Fruit fly (Drosophila melanogaster) S2 (cell line): ENCODE results near the gene ppk23.

ENCODE experiments used
- CG8478 ChIP-seq: fragments of >200 bp; optimal IDR thresholded peaks from 2 replicates; lab custom pipeline; 2018
- CTCF ChIP-seq, 2 experiments: fragments of >200 bp; optimal IDR thresholded peaks; 2 replicates each; lab custom pipeline; 2018

The ppk23 gene

dm6 chrX:17545580-17545979 is 23.4 kb downstream of the ppk23 start:
- TF ChIP-seq CTCF (optimal IDR thresholded peaks at IDR 0.05; lab: Kevin White, UChicago) (no peak), CG8478 (lab: Kevin White, UChicago) (no peak)

DNA sequence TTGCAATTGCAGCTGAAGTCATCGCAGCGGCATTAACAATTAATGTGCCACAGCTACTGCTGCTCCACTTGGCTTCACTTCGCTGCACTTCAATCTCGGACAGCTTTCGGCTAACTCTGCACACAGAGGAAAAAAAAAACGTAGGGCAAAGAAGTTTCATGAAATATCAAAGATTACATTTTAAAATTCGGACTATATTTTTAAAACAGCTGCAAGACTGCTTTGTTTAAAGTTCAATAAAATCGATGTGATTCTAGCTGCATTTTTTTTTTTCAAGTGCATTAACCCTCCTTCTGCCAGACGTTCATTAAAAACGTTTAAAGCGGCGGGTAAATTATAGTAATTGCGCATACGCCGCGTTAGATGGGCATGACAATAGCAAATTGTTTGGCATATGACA is 24.6 kb downstream of the ppk23 start:
- no peak for TF ChIP-seq CG8478 (lab: Kevin White, UChicago)
- no peak for TF ChIP-seq CTCF (optimal IDR thresholded peaks at IDR 0.05; lab: Kevin White, UChicago)

DNA sequence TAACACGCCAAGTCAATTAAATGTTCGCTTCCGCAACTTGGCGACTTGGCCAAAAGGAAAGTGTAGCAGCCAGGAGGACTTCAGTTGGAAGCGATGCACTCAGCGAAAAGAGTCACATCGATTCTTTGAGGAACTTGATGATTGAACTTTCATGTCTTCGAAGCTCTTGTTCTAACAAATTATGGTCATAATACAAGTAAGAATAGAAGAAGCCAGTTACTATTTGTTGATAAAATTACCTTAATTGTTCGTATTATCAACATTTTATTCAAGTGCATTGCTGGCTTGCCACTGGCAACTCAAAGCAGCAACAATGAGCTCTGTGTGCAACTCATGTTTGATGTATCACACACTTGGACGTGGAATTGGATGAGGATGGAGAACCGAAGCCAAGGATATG is 25.7 kb downstream of the ppk23 start:
- TF ChIP-seq CTCF (optimal IDR thresholded peaks at IDR 0.05; lab: Kevin White, UChicago) (no peak), CG8478 (lab: Kevin White, UChicago) (no peak)

DNA sequence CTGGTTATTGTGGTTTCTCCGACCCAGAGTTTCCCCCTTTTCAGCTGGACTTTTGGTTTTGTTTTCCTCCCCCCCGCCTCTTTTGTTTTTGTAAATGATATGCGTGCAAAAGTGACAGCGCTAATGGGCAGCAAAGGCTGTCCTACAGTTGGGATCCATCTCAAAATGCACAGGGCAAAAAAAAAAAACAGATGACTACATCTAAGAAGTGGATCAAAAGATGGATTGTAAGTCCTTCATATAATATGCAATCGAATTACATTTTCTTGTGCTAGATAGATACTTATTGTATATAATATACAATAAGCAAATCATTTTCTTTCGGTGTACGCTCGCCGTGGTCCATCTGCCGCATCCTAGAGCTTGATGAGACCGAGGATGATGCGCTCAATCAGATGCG is 26.3 kb downstream of the ppk23 start:
- no peak for TF ChIP-seq CTCF (optimal IDR thresholded peaks at IDR 0.05; lab: Kevin White, UChicago)

DNA sequence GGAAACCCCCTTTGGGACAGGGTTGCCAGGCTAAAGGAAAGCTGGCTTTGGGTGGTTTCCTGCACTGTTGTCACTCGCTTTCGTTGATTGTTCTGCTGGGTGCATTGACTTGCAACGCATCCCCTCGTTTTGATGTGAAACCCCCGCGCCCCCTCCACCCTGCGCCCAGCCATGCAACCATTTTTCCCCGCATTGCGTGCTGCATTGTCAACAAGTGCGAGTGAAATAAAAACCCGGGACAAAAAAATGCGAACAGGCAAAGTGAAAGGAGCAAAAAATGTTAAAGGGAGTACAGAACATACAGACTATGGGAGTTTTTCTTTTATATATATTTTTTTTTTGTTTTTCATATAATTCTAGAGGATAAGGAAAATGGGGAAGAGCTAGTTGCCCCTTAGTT is 30.6 kb downstream of the ppk23 start:
- no peak for TF ChIP-seq CTCF (optimal IDR thresholded peaks at IDR 0.05; lab: Kevin White, UChicago)

DNA sequence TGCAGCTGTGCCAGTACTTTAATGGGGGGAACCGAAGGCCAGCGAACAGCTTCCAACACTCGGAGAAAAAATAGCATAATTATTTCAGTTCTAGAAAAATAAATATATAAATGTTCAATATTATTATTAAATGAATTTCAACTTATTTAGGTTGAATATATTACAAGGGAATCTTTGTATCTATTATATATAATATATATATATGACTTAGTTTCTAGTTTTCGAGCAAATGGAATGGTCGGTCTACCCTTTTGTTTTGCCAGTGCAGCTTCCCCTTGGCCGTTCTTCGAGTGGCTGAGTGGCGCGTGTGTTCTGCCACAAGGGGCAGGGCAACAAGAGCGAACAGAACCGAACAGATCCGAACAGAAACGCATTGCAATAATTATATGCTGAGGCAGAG is 31.8 kb downstream of the ppk23 start:
- no peak for TF ChIP-seq CG8478 (lab: Kevin White, UChicago)
- no peak for TF ChIP-seq CTCF (optimal IDR thresholded peaks at IDR 0.05; lab: Kevin White, UChicago)

- no peak for TF ChIP-seq CTCF (optimal IDR thresholded peaks at IDR 0.05; lab: Kevin White, UChicago)
- no peak for TF ChIP-seq CG8478 (lab: Kevin White, UChicago)
Measured at dm6 chrX:17534321-17534720, 34.7 kb downstream of the ppk23 start.

DNA sequence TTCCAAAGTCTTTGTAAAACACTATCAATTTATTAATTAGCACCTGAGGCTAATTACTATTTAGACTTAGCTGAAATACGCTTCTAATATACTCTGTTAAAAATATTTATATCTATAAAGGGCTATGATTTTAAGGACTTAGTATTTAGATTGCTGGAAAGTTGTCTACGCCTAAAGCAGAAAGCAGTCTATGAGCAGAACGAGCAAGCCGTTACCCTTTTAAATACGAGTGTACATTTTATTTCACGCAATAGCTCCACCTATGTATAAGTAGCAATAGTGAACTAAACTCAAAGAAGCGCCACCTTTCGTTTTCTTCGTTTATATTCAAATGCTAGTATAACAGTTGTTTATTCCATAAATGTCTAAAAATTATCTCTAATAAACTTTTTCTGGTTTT is 36.9 kb downstream of the ppk23 start:
- TF ChIP-seq CTCF (optimal IDR thresholded peaks at IDR 0.05; lab: Kevin White, UChicago) = peak; percentile 47 to 84
- no peak for TF ChIP-seq CG8478 (lab: Kevin White, UChicago)

- TF ChIP-seq CTCF (optimal IDR thresholded peaks at IDR 0.05; lab: Kevin White, UChicago) (peak; percentile 95 to 97), CG8478 (lab: Kevin White, UChicago) (no peak)
Measured at dm6 chrX:17531549-17532131, 37.4 kb downstream of the ppk23 start.

DNA sequence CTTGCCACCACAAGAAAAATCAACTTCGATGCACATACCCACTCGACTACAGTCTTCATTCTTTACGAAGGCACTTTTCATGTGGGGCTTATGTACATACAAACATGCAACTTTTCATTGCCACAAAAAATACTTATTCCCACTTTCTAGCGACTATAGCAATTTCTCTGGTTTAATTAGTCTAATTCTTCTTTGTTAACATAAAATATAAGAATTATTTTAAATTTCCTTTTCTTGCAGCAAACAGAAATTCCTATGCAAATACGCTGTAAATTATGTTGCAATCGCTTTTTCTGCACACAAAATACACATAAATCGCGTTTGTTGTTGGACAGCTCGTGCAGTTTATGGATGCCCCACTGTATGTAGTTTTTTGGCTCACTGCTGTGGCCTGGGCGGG is 44.6 kb downstream of the ppk23 start:
- TF ChIP-seq CTCF (optimal IDR thresholded peaks at IDR 0.05; lab: Kevin White, UChicago) = no peak
- TF ChIP-seq CG8478 (lab: Kevin White, UChicago) = no peak

- TF ChIP-seq CTCF (optimal IDR thresholded peaks at IDR 0.05; lab: Kevin White, UChicago) (no peak), CG8478 (lab: Kevin White, UChicago) (no peak)
Measured at dm6 chrX:17523559-17523958, 45.5 kb downstream of the ppk23 start.

- TF ChIP-seq CTCF (optimal IDR thresholded peaks at IDR 0.05; lab: Kevin White, UChicago) (no peak), CG8478 (lab: Kevin White, UChicago) (no peak)
Measured at dm6 chrX:17522576-17522975, 46.5 kb downstream of the ppk23 start.

dm6 chrX:17520690-17521426 is 48.2 kb downstream of the ppk23 start:
- no peak for TF ChIP-seq CTCF (optimal IDR thresholded peaks at IDR 0.05; lab: Kevin White, UChicago)
- no peak for TF ChIP-seq CG8478 (lab: Kevin White, UChicago)

DNA sequence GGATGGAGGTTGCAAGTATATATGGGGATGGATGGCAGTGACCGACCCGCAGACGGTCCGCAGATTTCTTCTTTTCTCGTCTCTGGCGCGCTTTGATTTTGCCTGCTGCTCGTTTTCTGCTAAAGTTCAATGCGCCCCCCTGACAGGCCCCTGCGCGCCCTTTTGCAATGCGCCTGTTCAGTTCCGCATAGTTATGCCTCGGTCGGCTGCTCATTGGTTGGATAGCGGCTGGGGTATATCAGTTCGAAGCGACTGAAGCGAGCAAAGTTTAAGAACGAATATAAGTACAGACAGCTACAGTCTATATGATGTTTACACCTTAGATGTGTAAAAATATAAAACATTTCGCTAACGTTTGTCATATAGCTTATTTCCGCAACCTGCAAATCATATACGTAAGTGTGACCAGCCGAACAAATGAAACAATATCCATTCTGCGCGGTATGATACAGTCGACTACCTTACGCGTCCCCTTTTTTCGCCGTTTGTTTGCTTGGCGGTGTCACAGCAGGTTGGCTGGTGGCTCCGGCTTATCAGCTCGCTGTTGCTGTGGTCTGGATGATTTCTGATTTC is 50.8 kb downstream of the ppk23 start:
- no peak for TF ChIP-seq CG8478 (lab: Kevin White, UChicago)
- TF ChIP-seq CTCF (optimal IDR thresholded peaks at IDR 0.05; lab: Kevin White, UChicago) = no peak

DNA sequence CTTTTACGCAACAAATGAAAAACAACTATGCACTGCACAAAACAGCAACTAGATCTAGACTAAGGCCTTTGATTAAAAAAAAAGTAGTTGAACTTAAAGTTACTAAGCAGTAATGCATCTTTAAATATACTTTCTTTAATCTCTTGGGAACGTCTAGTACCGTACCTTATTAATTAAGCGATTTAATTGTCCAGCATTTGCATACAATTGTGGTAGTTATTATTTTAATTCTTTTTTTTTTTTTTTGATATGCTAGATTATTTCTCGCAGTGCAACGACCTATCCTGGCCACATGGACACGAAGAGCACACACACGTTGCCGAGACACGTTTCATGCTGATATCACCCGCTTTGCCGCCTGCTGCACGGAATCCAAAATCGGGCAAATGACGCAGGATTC is 52.3 kb downstream of the ppk23 start:
- TF ChIP-seq CTCF (optimal IDR thresholded peaks at IDR 0.05; lab: Kevin White, UChicago) = no peak
- no peak for TF ChIP-seq CG8478 (lab: Kevin White, UChicago)
